Fruit fly (Drosophila melanogaster) whole organism, embryonic: ENCODE results near the gene anchor.

Experiments
- Atf6 ChIP-seq: fragments of 200-800 bp; sonication (Bioruptor generic); IDR thresholded peaks from 2 replicates; pipeline ENCODE4 v1.3.6; 2022; ENCODE audit warnings: missing biosample characterization, missing genetic modification characterization
- BtbVII ChIP-seq: fragments of 200-800 bp; sonication (Bioruptor generic); optimal IDR thresholded peaks from 3 replicates; lab custom pipeline; 2017; ENCODE audit warnings: missing biosample characterization, mild to moderate bottlenecking, missing genetic modification characterization
- CG12104 ChIP-seq: fragments of 200-800 bp; sonication (Bioruptor generic); optimal IDR thresholded peaks from 3 replicates; lab custom pipeline; 2016; ENCODE audit warnings: missing biosample characterization, missing genetic modification characterization
- CG12769 ChIP-seq: fragments of 200-800 bp; sonication (Bioruptor generic); optimal IDR thresholded peaks from 2 replicates; lab custom pipeline; 2019; ENCODE audit warnings: missing biosample characterization, mild to moderate bottlenecking, missing genetic modification characterization, moderate library complexity
- CG13624 ChIP-seq: fragments of 200-800 bp; sonication (Bioruptor generic); optimal IDR thresholded peaks from 2 replicates; lab custom pipeline; 2016; ENCODE audit warnings: missing biosample characterization, missing genetic modification characterization
- CG14014 ChIP-seq: fragments of 200-800 bp; sonication (Bioruptor generic); IDR thresholded peaks from 2 replicates; pipeline ENCODE4 v1.3.6; 2022; ENCODE audit warnings: missing biosample characterization, missing genetic modification characterization
- CG15479 ChIP-seq: fragments of 200-800 bp; sonication (Bioruptor generic); optimal IDR thresholded peaks from 3 replicates; lab custom pipeline; 2019; ENCODE audit warnings: missing biosample characterization, mild to moderate bottlenecking, missing genetic modification characterization, moderate library complexity
- CG15514 ChIP-seq: fragments of 200-800 bp; sonication (Bioruptor generic); optimal IDR thresholded peaks from 3 replicates; lab custom pipeline; 2017; ENCODE audit warnings: missing biosample characterization, missing genetic modification characterization, mild to moderate bottlenecking, moderate library complexity, missing genetic modification reagents
- CG17612 ChIP-seq: fragments of 200-800 bp; sonication (Bioruptor generic); IDR thresholded peaks from 2 replicates; pipeline ENCODE4 v1.3.6; 2022; ENCODE audit warnings: missing biosample characterization, missing genetic modification characterization
- CG2199 ChIP-seq: fragments of 200-800 bp; sonication (Bioruptor generic); IDR thresholded peaks from 3 replicates; pipeline ENCODE4 v1.3.6; 2022; ENCODE audit warnings: missing biosample characterization, missing genetic modification characterization
- CG31441 ChIP-seq: fragments of 200-800 bp; sonication (Bioruptor generic); IDR thresholded peaks from 2 replicates; pipeline ENCODE4 v1.3.6; 2022; ENCODE audit warnings: missing biosample characterization, missing genetic modification characterization
- CG3163 ChIP-seq: fragments of 200-800 bp; sonication (Bioruptor generic); optimal IDR thresholded peaks from 3 replicates; lab custom pipeline; 2016; ENCODE audit warnings: missing biosample characterization, missing genetic modification characterization
- CG3281 ChIP-seq: fragments of 200-800 bp; sonication (Bioruptor generic); optimal IDR thresholded peaks from 3 replicates; lab custom pipeline; 2017; ENCODE audit warnings: missing biosample characterization, mild to moderate bottlenecking, missing genetic modification characterization
- CG42726 ChIP-seq: fragments of 200-800 bp; sonication (Bioruptor generic); IDR thresholded peaks from 2 replicates; pipeline ENCODE4 v1.3.6; 2022; ENCODE audit warnings: missing biosample characterization, missing genetic modification characterization; ENCODE audit not compliant: partially characterized antibody
- CG7556 ChIP-seq: fragments of 200-800 bp; sonication (Bioruptor generic); optimal IDR thresholded peaks from 2 replicates; lab custom pipeline; 2017; ENCODE audit warnings: missing biosample characterization, mild to moderate bottlenecking, missing genetic modification characterization
- CG7786 ChIP-seq: fragments of 200-800 bp; sonication (Bioruptor generic); optimal IDR thresholded peaks from 2 replicates; lab custom pipeline; 2016; ENCODE audit warnings: missing biosample characterization, missing genetic modification characterization
- CG8290 ChIP-seq, 3 experiments: fragments of 200-800 bp; sonication (Bioruptor generic); optimal IDR thresholded peaks; 2 replicates each; lab custom pipeline; 2016 to 2019; ENCODE audit warnings: missing biosample characterization in 3 of 3, missing genetic modification characterization in 3 of 3, mild to moderate bottlenecking in 2 of 3, moderate library complexity in 1 of 3
- CG8478 ChIP-seq: fragments of >200 bp; optimal IDR thresholded peaks from 2 replicates; lab custom pipeline; 2018
- Dbx ChIP-seq: fragments of 200-800 bp; sonication (Bioruptor generic); IDR thresholded peaks from 3 replicates; pipeline ENCODE4 v1.3.6; 2022; ENCODE audit warnings: missing biosample characterization, missing genetic modification characterization
- Deaf1 ChIP-seq: fragments of 200-800 bp; optimal IDR thresholded peaks from 3 replicates; lab custom pipeline; 2019; ENCODE audit warnings: missing biosample characterization, mild to moderate bottlenecking, missing genetic modification characterization, moderate library complexity
- Dfd ChIP-seq, 2 experiments: fragments of >200 bp; optimal IDR thresholded peaks; 2 replicates each; lab custom pipeline; 2017; ENCODE audit warnings: missing biosample characterization in 2 of 2, missing genetic modification characterization in 2 of 2
- Doc3 ChIP-seq: fragments of 200-800 bp; sonication (Bioruptor generic); IDR thresholded peaks from 3 replicates; pipeline ENCODE4 v1.3.6; 2022; ENCODE audit warnings: missing biosample characterization, missing genetic modification characterization; ENCODE audit not compliant: partially characterized antibody
- E2f1 ChIP-seq: fragments of 200-800 bp; sonication (Bioruptor generic); IDR thresholded peaks from 2 replicates; pipeline ENCODE4 v1.3.6; 2022; ENCODE audit warnings: missing biosample characterization, missing genetic modification characterization
- Eip74EF ChIP-seq, 2 experiments: fragments of 200-800 bp in 1 of 2; fragments of >200 bp in 1 of 2; sonication (Bioruptor generic) in 1 of 2; optimal IDR thresholded peaks; 2 replicates each; lab custom pipeline; 2017 to 2019; ENCODE audit warnings: missing biosample characterization in 2 of 2, missing genetic modification characterization in 2 of 2, mild to moderate bottlenecking in 1 of 2, moderate library complexity in 1 of 2
- GATAe ChIP-seq: fragments of 200-800 bp; sonication (Bioruptor generic); conservative IDR thresholded peaks from 2 replicates; pipeline ENCODE4 v1.3.6; 2022; ENCODE audit warnings: missing biosample characterization, missing genetic modification characterization
- HHEX ChIP-seq: fragments of 200-800 bp; sonication (Bioruptor generic); optimal IDR thresholded peaks from 3 replicates; lab custom pipeline; 2017; ENCODE audit warnings: missing biosample characterization, mild to moderate bottlenecking, missing genetic modification characterization, missing genetic modification reagents
- Hey ChIP-seq: fragments of 200-800 bp; sonication (Bioruptor generic); optimal IDR thresholded peaks from 3 replicates; lab custom pipeline; 2018; ENCODE audit warnings: missing biosample characterization, mild to moderate bottlenecking, missing genetic modification characterization
- HmgZ ChIP-seq: fragments of 200-800 bp; sonication (Bioruptor generic); optimal IDR thresholded peaks from 2 replicates; lab custom pipeline; 2018; ENCODE audit warnings: missing biosample characterization, mild to moderate bottlenecking, missing genetic modification characterization
- Hr78 ChIP-seq, 2 experiments: fragments of 200-800 bp in 1 of 2; fragments of >200 bp in 1 of 2; sonication (Bioruptor generic) in 1 of 2; optimal IDR thresholded peaks; 2 replicates each; lab custom pipeline; 2017 to 2019; ENCODE audit warnings: missing biosample characterization in 2 of 2, missing genetic modification characterization in 2 of 2, mild to moderate bottlenecking in 1 of 2, moderate library complexity in 1 of 2
- MBD-R2 ChIP-seq: fragments of 200-800 bp; sonication (Bioruptor generic); IDR thresholded peaks from 2 replicates; pipeline ENCODE4 v1.3.6; 2022; ENCODE audit warnings: missing biosample characterization, missing genetic modification characterization
- Med ChIP-seq: fragments of 200-800 bp; sonication (Bioruptor generic); peaks from one replicate; lab custom pipeline; 2016; ENCODE audit warnings: missing biosample characterization, missing genetic modification characterization, mild to moderate bottlenecking, inconsistent platforms, moderate library complexity
- Nf-YC ChIP-seq: fragments of 200-800 bp; optimal IDR thresholded peaks from 3 replicates; lab custom pipeline; 2019; ENCODE audit warnings: missing biosample characterization, mild to moderate bottlenecking, missing genetic modification characterization, moderate library complexity
- Optix ChIP-seq: fragments of 200-800 bp; sonication (Bioruptor generic); IDR thresholded peaks from 3 replicates; pipeline ENCODE4 v1.3.6; 2022; ENCODE audit warnings: missing biosample characterization, missing genetic modification characterization
- Rfx ChIP-seq: fragments of 200-800 bp; sonication (Bioruptor generic); IDR thresholded peaks from 2 replicates; pipeline ENCODE4 v1.3.6; 2022; ENCODE audit warnings: missing biosample characterization, missing genetic modification characterization
- Scr ChIP-seq: fragments of 200-800 bp; sonication (Bioruptor generic); IDR thresholded peaks from 2 replicates; pipeline ENCODE4 v1.3.6; 2022; ENCODE audit warnings: missing biosample characterization, missing genetic modification characterization; ENCODE audit not compliant: partially characterized antibody
- Spps ChIP-seq: fragments of 200-800 bp; sonication (Bioruptor generic); optimal IDR thresholded peaks from 2 replicates; lab custom pipeline; 2018; ENCODE audit warnings: missing biosample characterization, mild to moderate bottlenecking, missing genetic modification characterization
- bcd ChIP-seq: fragments of 200-800 bp; sonication (Bioruptor generic); optimal IDR thresholded peaks from 2 replicates; lab custom pipeline; 2017; ENCODE audit warnings: missing biosample characterization, mild to moderate bottlenecking, missing genetic modification characterization
- chn ChIP-seq: fragments of 200-800 bp; sonication (Bioruptor generic); optimal IDR thresholded peaks from 2 replicates; lab custom pipeline; 2016; ENCODE audit warnings: missing biosample characterization, missing genetic modification characterization
- cwo ChIP-seq: fragments of 200-800 bp; sonication (Bioruptor generic); optimal IDR thresholded peaks from 3 replicates; lab custom pipeline; 2017; ENCODE audit warnings: missing biosample characterization, missing genetic modification characterization, mild to moderate bottlenecking, moderate library complexity, missing genetic modification reagents
- dati ChIP-seq: fragments of 200-800 bp; sonication (Bioruptor generic); IDR thresholded peaks from 2 replicates; pipeline ENCODE4 v1.3.6; 2022; ENCODE audit warnings: missing biosample characterization, missing genetic modification characterization
- dysf ChIP-seq: fragments of 200-800 bp; sonication (Bioruptor generic); IDR thresholded peaks from 3 replicates; pipeline ENCODE4 v1.3.6; 2022; ENCODE audit warnings: missing biosample characterization, missing genetic modification characterization
- ftz-f1 ChIP-seq: fragments of 200-800 bp; sonication (Bioruptor generic); optimal IDR thresholded peaks from 2 replicates; lab custom pipeline; 2016; ENCODE audit warnings: missing biosample characterization, missing genetic modification characterization
- fu2 ChIP-seq: fragments of 200-800 bp; sonication (Bioruptor generic); optimal IDR thresholded peaks from 2 replicates; lab custom pipeline; 2016; ENCODE audit warnings: missing biosample characterization, missing genetic modification characterization
- grau ChIP-seq: fragments of 200-800 bp; optimal IDR thresholded peaks from 3 replicates; lab custom pipeline; 2019; ENCODE audit warnings: missing biosample characterization, mild to moderate bottlenecking, missing genetic modification characterization, moderate library complexity
- gsb ChIP-seq: fragments of 200-800 bp; sonication (Bioruptor generic); IDR thresholded peaks from 2 replicates; pipeline ENCODE4 v1.3.6; 2022; ENCODE audit warnings: missing biosample characterization, missing genetic modification characterization
- otp ChIP-seq: fragments of 200-800 bp; sonication (Bioruptor generic); IDR thresholded peaks from 3 replicates; pipeline ENCODE4, ENCODE4 v1.3.6; 2022; ENCODE audit warnings: missing biosample characterization, missing genetic modification characterization
- rib ChIP-seq: fragments of 200-800 bp; sonication (Bioruptor generic); IDR thresholded peaks from 2 replicates; pipeline ENCODE4 v1.3.6; 2022; ENCODE audit warnings: missing biosample characterization, missing genetic modification characterization
- stc ChIP-seq: fragments of 200-800 bp; sonication (Bioruptor generic); IDR thresholded peaks from 2 replicates; pipeline ENCODE4 v1.3.6; 2022; ENCODE audit warnings: missing biosample characterization, missing genetic modification characterization
- sug ChIP-seq: fragments of 200-800 bp; optimal IDR thresholded peaks from 2 replicates; lab custom pipeline; 2019; ENCODE audit warnings: missing biosample characterization, mild to moderate bottlenecking, missing genetic modification characterization, moderate library complexity
- tin ChIP-seq: fragments of 200-800 bp; sonication (Bioruptor generic); optimal IDR thresholded peaks from 3 replicates; lab custom pipeline; 2016; ENCODE audit warnings: missing biosample characterization, missing genetic modification characterization
- usp ChIP-seq: fragments of >200 bp; optimal IDR thresholded peaks from 2 replicates; lab custom pipeline; 2017; ENCODE audit warnings: missing biosample characterization, missing genetic modification characterization

The anchor gene

dm6 chr3L:17616876-17617279, 4.7 kb upstream of the anchor start:
- no peak for TF ChIP-seq CG31441 (GFP tag; lab: Robert Waterston, UW)
- no peak for TF ChIP-seq Optix
- TF ChIP-seq tin: no peak
- TF ChIP-seq cwo (GFP tag; lab: Kevin White, UChicago): peak; percentile 68
- TF ChIP-seq HHEX (GFP tag; lab: Kevin White, UChicago): peak; percentile 19
- TF ChIP-seq fu2: peak; percentile 3
- peak; percentile 17; the same call in 1 of the 2 replicates for TF ChIP-seq Rfx
- TF ChIP-seq ftz-f1: peak; percentile 97
- TF ChIP-seq Deaf1 (tag; lab: Kevin White, UChicago): peak; percentile 47
- TF ChIP-seq CG13624 (GFP tag; lab: Kevin White, UChicago): peak; percentile 8
- TF ChIP-seq CG7556 (GFP tag; lab: Kevin White, UChicago): no peak
- peak; percentile 69 for TF ChIP-seq GATAe (GFP tag; lab: Robert Waterston, UW)
- TF ChIP-seq CG17612 (GFP tag; lab: Robert Waterston, UW): no peak
- no peak for TF ChIP-seq CG8290 (GFP tag; optimal IDR thresholded peaks at IDR 0.05; lab: Kevin White, UChicago)
- TF ChIP-seq CG8290 (tag; optimal IDR thresholded peaks at IDR 0.05; lab: Kevin White, UChicago): peak in 1 of 2 experiments; percentile 60
- peak; percentile 56; the same call in 1 of the 2 replicates for TF ChIP-seq Atf6 (GFP tag; lab: Robert Waterston, UW)
- peak; percentile 62; the same call in 1 of the 3 replicates for TF ChIP-seq Dbx
- TF ChIP-seq HmgZ: peak; percentile 66
- TF ChIP-seq CG3281 (GFP tag; lab: Kevin White, UChicago): no peak
- TF ChIP-seq otp (GFP tag; lab: Robert Waterston, UW): no peak
- peak in 1 of 2 experiments; percentile 81 for TF ChIP-seq Eip74EF (GFP tag; optimal IDR thresholded peaks at IDR 0.05; lab: Kevin White, UChicago)
- TF ChIP-seq CG15479 (GFP tag; lab: Kevin White, UChicago): no peak
- no peak for TF ChIP-seq CG2199 (GFP tag; lab: Robert Waterston, UW)
- no peak for TF ChIP-seq CG7786 (GFP tag; lab: Kevin White, UChicago)
- no peak for TF ChIP-seq stc (GFP tag; lab: Robert Waterston, UW)
- peak in 1 of 2 experiments; percentile 58 for TF ChIP-seq Hr78 (GFP tag; optimal IDR thresholded peaks at IDR 0.05; lab: Kevin White, UChicago)
- no peak for TF ChIP-seq CG12104 (GFP tag; lab: Kevin White, UChicago)
- no peak for TF ChIP-seq Spps (tag; lab: Kevin White, UChicago)
- TF ChIP-seq Nf-YC (tag; lab: Kevin White, UChicago): peak; percentile 36
- peak; percentile 1 for TF ChIP-seq BtbVII (GFP tag; lab: Kevin White, UChicago)
- peak; percentile 42 for TF ChIP-seq CG3163 (GFP tag; lab: Kevin White, UChicago)
- no peak for TF ChIP-seq bcd (GFP tag; lab: Kevin White, UChicago)
- no peak for TF ChIP-seq Dfd (GFP tag; optimal IDR thresholded peaks at IDR 0.05; lab: Kevin White, UChicago)
- TF ChIP-seq CG42726 (GFP tag; lab: Robert Waterston, UW): 0 out of 2 replicates have a peak, but pooled peaks have one; percentile 15
- TF ChIP-seq gsb (GFP tag; lab: Robert Waterston, UW): no peak
- no peak for TF ChIP-seq grau (tag; lab: Kevin White, UChicago)
- TF ChIP-seq CG14014 (GFP tag; lab: Robert Waterston, UW): peak; percentile 25; the same call in 1 of the 2 replicates
- peak; percentile 22; the same call in 1 of the 2 replicates for TF ChIP-seq MBD-R2
- TF ChIP-seq Scr (GFP tag; lab: Robert Waterston, UW): no peak
- no peak for TF ChIP-seq chn (GFP tag; lab: Kevin White, UChicago)
- no peak for TF ChIP-seq dati (GFP tag; lab: Robert Waterston, UW)
- TF ChIP-seq E2f1 (GFP tag; lab: Robert Waterston, UW): peak; percentile 37; the same call in 1 of the 2 replicates
- peak; percentile 47 for TF ChIP-seq CG15514 (GFP tag; lab: Kevin White, UChicago)
- TF ChIP-seq Med (GFP tag; lab: Kevin White, UChicago): peak; percentile 83
- peak; percentile 79 for TF ChIP-seq sug (tag; lab: Kevin White, UChicago)
- TF ChIP-seq CG12769 (tag; lab: Kevin White, UChicago): peak; percentile 72
- TF ChIP-seq usp: no peak
- no peak for TF ChIP-seq Doc3 (GFP tag; lab: Robert Waterston, UW)
- peak; percentile 16 for TF ChIP-seq Hey (tag; lab: Kevin White, UChicago)
- TF ChIP-seq CG8478 (lab: Kevin White, UChicago): peak; percentile 74
- peak; percentile 88 for TF ChIP-seq rib (GFP tag; lab: Robert Waterston, UW)
- TF ChIP-seq dysf: no peak
